Fruit fly (Drosophila melanogaster) whole organism, embryonic: Measurements from ENCODE around the gene CG32354.

ENCODE experiments used
- CG11093 ChIP-seq: fragments of 200-800 bp; sonication (Bioruptor generic); IDR thresholded peaks from 3 replicates; pipeline ENCODE4 v1.3.6; 2022; ENCODE audit warnings: missing biosample characterization, missing genetic modification characterization
- CG11723 ChIP-seq: fragments of 200-800 bp; sonication (Bioruptor generic); optimal IDR thresholded peaks from 2 replicates; lab custom pipeline; 2017; ENCODE audit warnings: missing biosample characterization, mild to moderate bottlenecking, missing genetic modification characterization
- CG12659 ChIP-seq: fragments of 200-800 bp; sonication (Bioruptor generic); optimal IDR thresholded peaks from 3 replicates; lab custom pipeline; 2017; ENCODE audit warnings: mild to moderate bottlenecking, missing biosample characterization, missing genetic modification reagents, missing genetic modification characterization
- CG13287 ChIP-seq: fragments of 200-800 bp; sonication (Bioruptor generic); IDR thresholded peaks from 2 replicates; pipeline ENCODE4 v1.3.6; 2022; ENCODE audit warnings: missing biosample characterization, missing genetic modification characterization; ENCODE audit not compliant: partially characterized antibody
- CG13624 ChIP-seq: fragments of 200-800 bp; sonication (Bioruptor generic); optimal IDR thresholded peaks from 2 replicates; lab custom pipeline; 2016; ENCODE audit warnings: missing biosample characterization, missing genetic modification characterization
- CG15269 ChIP-seq: fragments of 200-800 bp; sonication (Bioruptor generic); optimal IDR thresholded peaks from 2 replicates; lab custom pipeline; 2018; ENCODE audit warnings: missing biosample characterization, mild to moderate bottlenecking, missing genetic modification characterization, moderate library complexity
- CG16813 ChIP-seq: fragments of 200-800 bp; sonication (Bioruptor generic); IDR thresholded peaks from 3 replicates; pipeline ENCODE4 v1.3.6; 2022; ENCODE audit warnings: missing biosample characterization, missing genetic modification characterization; ENCODE audit not compliant: partially characterized antibody
- CG18476 ChIP-seq: fragments of 200-800 bp; sonication (Bioruptor generic); optimal IDR thresholded peaks from 2 replicates; lab custom pipeline; 2016; ENCODE audit warnings: missing biosample characterization, mild to moderate bottlenecking, missing genetic modification characterization
- CG2889 ChIP-seq: fragments of 200-800 bp; sonication (Bioruptor generic); IDR thresholded peaks from 3 replicates; pipeline ENCODE4 v1.3.6; 2022; ENCODE audit warnings: missing biosample characterization, missing genetic modification characterization
- CG3281 ChIP-seq: fragments of 200-800 bp; sonication (Bioruptor generic); optimal IDR thresholded peaks from 3 replicates; lab custom pipeline; 2017; ENCODE audit warnings: missing biosample characterization, mild to moderate bottlenecking, missing genetic modification characterization
- CG34376 ChIP-seq: fragments of 200-800 bp; sonication (Bioruptor generic); optimal IDR thresholded peaks from 2 replicates; lab custom pipeline; 2018; ENCODE audit warnings: missing biosample characterization, mild to moderate bottlenecking, missing genetic modification characterization
- CG4707 ChIP-seq: fragments of 200-800 bp; sonication (Bioruptor generic); optimal IDR thresholded peaks from 2 replicates; lab custom pipeline; 2018; ENCODE audit warnings: missing biosample characterization, mild to moderate bottlenecking, missing genetic modification characterization, moderate library complexity
- CG7357 ChIP-seq: fragments of 200-800 bp; sonication (Bioruptor generic); IDR thresholded peaks from 3 replicates; pipeline ENCODE4 v1.3.6; 2022; ENCODE audit warnings: missing biosample characterization, missing genetic modification characterization
- CG7839 ChIP-seq: fragments of 200-800 bp; sonication (Bioruptor generic); optimal IDR thresholded peaks from 3 replicates; lab custom pipeline; 2018; ENCODE audit warnings: missing biosample characterization, mild to moderate bottlenecking, missing genetic modification characterization, moderate library complexity
- CG8281 ChIP-seq: fragments of 200-800 bp; sonication (Bioruptor generic); optimal IDR thresholded peaks from 2 replicates; lab custom pipeline; 2018; ENCODE audit warnings: missing biosample characterization, mild to moderate bottlenecking, missing genetic modification characterization, moderate library complexity
- CG9817 ChIP-seq: fragments of 200-800 bp; sonication (Bioruptor generic); optimal IDR thresholded peaks from 2 replicates; lab custom pipeline; 2018; ENCODE audit warnings: missing biosample characterization, mild to moderate bottlenecking, missing genetic modification characterization, moderate library complexity
- Fer3 ChIP-seq: fragments of 200-800 bp; sonication (Bioruptor generic); optimal IDR thresholded peaks from 2 replicates; lab custom pipeline; 2018; ENCODE audit warnings: missing biosample characterization, mild to moderate bottlenecking, missing genetic modification characterization, moderate library complexity
- GATAe ChIP-seq: fragments of 200-800 bp; sonication (Bioruptor generic); conservative IDR thresholded peaks from 2 replicates; pipeline ENCODE4 v1.3.6; 2022; ENCODE audit warnings: missing biosample characterization, missing genetic modification characterization
- Hey ChIP-seq: fragments of 200-800 bp; sonication (Bioruptor generic); optimal IDR thresholded peaks from 3 replicates; lab custom pipeline; 2018; ENCODE audit warnings: missing biosample characterization, mild to moderate bottlenecking, missing genetic modification characterization
- Lpt ChIP-seq: fragments of >200 bp; optimal IDR thresholded peaks from 2 replicates; lab custom pipeline; 2018; ENCODE audit warnings: missing biosample characterization, missing genetic modification characterization
- Med ChIP-seq: fragments of 200-800 bp; sonication (Bioruptor generic); peaks from one replicate; lab custom pipeline; 2016; ENCODE audit warnings: missing biosample characterization, missing genetic modification characterization, mild to moderate bottlenecking, inconsistent platforms, moderate library complexity
- Nf-YC ChIP-seq: fragments of 200-800 bp; optimal IDR thresholded peaks from 3 replicates; lab custom pipeline; 2019; ENCODE audit warnings: missing biosample characterization, mild to moderate bottlenecking, missing genetic modification characterization, moderate library complexity
- Scr ChIP-seq: fragments of 200-800 bp; sonication (Bioruptor generic); IDR thresholded peaks from 2 replicates; pipeline ENCODE4 v1.3.6; 2022; ENCODE audit warnings: missing biosample characterization, missing genetic modification characterization; ENCODE audit not compliant: partially characterized antibody
- Vsx1 ChIP-seq: fragments of 200-800 bp; sonication (Bioruptor generic); optimal IDR thresholded peaks from 2 replicates; lab custom pipeline; 2017; ENCODE audit warnings: missing biosample characterization, mild to moderate bottlenecking, missing genetic modification characterization, missing genetic modification reagents
- bowl ChIP-seq: fragments of 200-800 bp; sonication (Bioruptor generic); IDR thresholded peaks from 2 replicates; pipeline ENCODE4 v1.3.6; 2022; ENCODE audit warnings: missing biosample characterization, missing genetic modification characterization
- br ChIP-seq: fragments of >200 bp; optimal IDR thresholded peaks from 2 replicates; lab custom pipeline; 2017
- dimm ChIP-seq: fragments of 200-800 bp; sonication (Bioruptor generic); IDR thresholded peaks from 2 replicates; pipeline ENCODE4 v1.3.6; 2022; ENCODE audit warnings: missing biosample characterization, missing genetic modification characterization
- eve ChIP-seq, 2 experiments: fragments of >200 bp; optimal IDR thresholded peaks; 2 replicates each; lab custom pipeline; 2017; ENCODE audit warnings: missing biosample characterization in 2 of 2, missing genetic modification characterization in 2 of 2
- exex ChIP-seq: fragments of 200-800 bp; sonication (Bioruptor generic); optimal IDR thresholded peaks from 4 replicates; lab custom pipeline; 2018; ENCODE audit warnings: missing biosample characterization, mild to moderate bottlenecking, missing genetic modification characterization, moderate library complexity
- gem ChIP-seq: fragments of 200-800 bp; sonication (Bioruptor generic); optimal IDR thresholded peaks from 2 replicates; lab custom pipeline; 2019; ENCODE audit warnings: missing biosample characterization, mild to moderate bottlenecking, missing genetic modification characterization, moderate library complexity
- grau ChIP-seq: fragments of 200-800 bp; optimal IDR thresholded peaks from 3 replicates; lab custom pipeline; 2019; ENCODE audit warnings: missing biosample characterization, mild to moderate bottlenecking, missing genetic modification characterization, moderate library complexity
- lab ChIP-seq: fragments of 200-800 bp; sonication (Bioruptor generic); optimal IDR thresholded peaks from 3 replicates; lab custom pipeline; 2017; ENCODE audit warnings: missing biosample characterization, missing genetic modification characterization, mild to moderate bottlenecking, moderate library complexity, missing genetic modification reagents
- lbe ChIP-seq: fragments of 200-800 bp; sonication (Bioruptor generic); optimal IDR thresholded peaks from 2 replicates; lab custom pipeline; 2016; ENCODE audit warnings: missing biosample characterization, mild to moderate bottlenecking, missing genetic modification characterization
- mirr ChIP-seq: fragments of 200-800 bp; sonication (Bioruptor generic); optimal IDR thresholded peaks from 3 replicates; lab custom pipeline; 2018; ENCODE audit warnings: missing biosample characterization, mild to moderate bottlenecking, missing genetic modification characterization
- pb ChIP-seq: fragments of 200-800 bp; sonication (Bioruptor generic); optimal IDR thresholded peaks from 3 replicates; lab custom pipeline; 2016; ENCODE audit warnings: missing biosample characterization, missing genetic modification characterization
- pho ChIP-seq: fragments of 200-800 bp; sonication (Bioruptor generic); optimal IDR thresholded peaks from 2 replicates; lab custom pipeline; 2016; ENCODE audit warnings: missing biosample characterization, missing genetic modification characterization
- pzg ChIP-seq: fragments of 200-800 bp; sonication (Bioruptor generic); optimal IDR thresholded peaks from 3 replicates; lab custom pipeline; 2018; ENCODE audit warnings: missing biosample characterization, mild to moderate bottlenecking, missing genetic modification characterization, moderate library complexity
- row ChIP-seq: fragments of 200-800 bp; sonication (Bioruptor generic); IDR thresholded peaks from 3 replicates; pipeline ENCODE4 v1.3.6; 2022; ENCODE audit warnings: missing biosample characterization, missing genetic modification characterization
- sens ChIP-seq: fragments of 200-800 bp; sonication (Bioruptor generic); peaks from one replicate; lab custom pipeline; 2016; ENCODE audit warnings: missing biosample characterization, missing genetic modification characterization
- seq ChIP-seq: fragments of 200-800 bp; sonication (Bioruptor generic); IDR thresholded peaks from 2 replicates; pipeline ENCODE4 v1.3.6; 2022; ENCODE audit warnings: missing biosample characterization, missing genetic modification characterization
- stc ChIP-seq: fragments of 200-800 bp; sonication (Bioruptor generic); IDR thresholded peaks from 2 replicates; pipeline ENCODE4 v1.3.6; 2022; ENCODE audit warnings: missing biosample characterization, missing genetic modification characterization
- sug ChIP-seq: fragments of 200-800 bp; optimal IDR thresholded peaks from 2 replicates; lab custom pipeline; 2019; ENCODE audit warnings: missing biosample characterization, mild to moderate bottlenecking, missing genetic modification characterization, moderate library complexity
- trh ChIP-seq: fragments of 200-800 bp; sonication (Bioruptor generic); optimal IDR thresholded peaks from 2 replicates; lab custom pipeline; 2016; ENCODE audit warnings: missing biosample characterization, missing genetic modification characterization

The CG32354 gene

DNA sequence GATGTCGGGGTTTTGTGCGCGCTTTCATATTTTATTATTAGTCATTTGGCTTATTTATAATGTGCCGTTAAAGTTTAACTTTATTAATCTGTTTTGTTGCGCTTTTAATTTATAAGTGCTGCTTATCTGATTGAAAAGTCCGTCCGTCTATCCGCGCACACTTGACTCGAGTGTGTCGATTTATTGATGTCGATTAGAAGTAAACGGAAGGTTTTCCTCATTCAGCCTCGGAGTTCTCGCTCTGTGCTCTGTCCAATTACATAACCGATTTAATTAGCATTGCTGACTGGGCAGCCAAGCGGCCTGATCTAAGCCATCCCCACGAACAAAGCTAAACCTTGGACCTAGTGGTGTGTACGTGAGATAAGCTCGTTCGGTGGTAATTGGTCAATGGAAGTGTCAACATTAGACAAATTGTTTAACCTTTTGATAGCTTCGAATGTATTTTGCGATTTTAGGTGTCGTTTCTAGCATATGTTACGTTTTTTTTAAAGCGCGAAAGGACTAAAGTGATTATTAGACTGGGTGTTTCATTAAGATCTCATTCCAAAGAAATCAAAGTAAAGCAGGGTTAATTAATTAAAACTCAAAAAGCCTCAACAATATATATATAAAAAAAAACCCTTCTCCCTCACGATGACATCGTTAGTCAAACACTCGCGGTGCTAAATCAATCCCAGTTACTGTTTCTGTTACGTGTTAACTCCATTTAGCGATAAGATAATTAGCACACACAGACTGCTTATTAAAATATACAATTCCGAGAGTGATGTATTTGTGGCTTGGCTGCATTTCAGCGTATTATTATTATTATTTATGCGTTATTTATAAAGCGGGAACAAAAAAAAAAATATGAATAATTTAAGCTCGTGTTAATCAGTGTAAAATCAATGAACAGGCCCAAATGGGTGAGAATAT, 31.7 kb upstream of the CG32354 start (continued):
- TF ChIP-seq Scr (GFP tag; lab: Robert Waterston, UW) = peak; percentile 20; the same call in 1 of the 2 replicates
- 0 out of 3 replicates have a peak, but pooled peaks have one; percentile 13 for TF ChIP-seq CG7357 (GFP tag; lab: Robert Waterston, UW)
- TF ChIP-seq eve (GFP tag; optimal IDR thresholded peaks at IDR 0.05; lab: Kevin White, UChicago) = no peak
- no peak for TF ChIP-seq Fer3 (tag; lab: Kevin White, UChicago)
- TF ChIP-seq CG13624 = no peak
- TF ChIP-seq CG2889 (GFP tag; lab: Robert Waterston, UW) = no peak
- TF ChIP-seq sens = peak; percentile 66
- TF ChIP-seq GATAe (GFP tag; lab: Robert Waterston, UW) = no peak
- no peak for TF ChIP-seq pho
- no peak for TF ChIP-seq CG8281 (tag; lab: Kevin White, UChicago)
- peak; percentile 14 for TF ChIP-seq CG3281 (GFP tag; lab: Kevin White, UChicago)
- peak; percentile 45 for TF ChIP-seq CG34376 (GFP tag; lab: Kevin White, UChicago)
- TF ChIP-seq CG18476 (GFP tag; lab: Kevin White, UChicago) = peak; percentile 8
- no peak for TF ChIP-seq CG11723
- TF ChIP-seq Vsx1 (GFP tag; lab: Kevin White, UChicago) = peak; percentile 11
- 0 out of 3 replicates have a peak, but pooled peaks have one; percentile 11 for TF ChIP-seq row (GFP tag; lab: Robert Waterston, UW)
- no peak for TF ChIP-seq CG4707 (GFP tag; lab: Kevin White, UChicago)
- TF ChIP-seq Med (GFP tag; lab: Kevin White, UChicago) = peak; percentile 77
- TF ChIP-seq CG15269 (tag; lab: Kevin White, UChicago) = peak; percentile 20
- TF ChIP-seq pzg (GFP tag; lab: Kevin White, UChicago) = no peak
- no peak for TF ChIP-seq seq (GFP tag; lab: Robert Waterston, UW)
- peak; percentile 71 for TF ChIP-seq mirr (GFP tag; lab: Kevin White, UChicago)
- TF ChIP-seq CG13287 (GFP tag; lab: Robert Waterston, UW) = no peak
- no peak for TF ChIP-seq pb (GFP tag; lab: Kevin White, UChicago)
- no peak for TF ChIP-seq trh (GFP tag; lab: Kevin White, UChicago)
- TF ChIP-seq gem (tag; lab: Kevin White, UChicago) = peak; percentile 4
- TF ChIP-seq Hey (tag; lab: Kevin White, UChicago) = peak; percentile 42
- no peak for TF ChIP-seq br (lab: Kevin White, UChicago)
- TF ChIP-seq lab (GFP tag; lab: Kevin White, UChicago) = peak; percentile 13
- no peak for TF ChIP-seq stc
- TF ChIP-seq Lpt (GFP tag; lab: Kevin White, UChicago) = no peak
- TF ChIP-seq bowl (GFP tag; lab: Robert Waterston, UW) = no peak
- peak; percentile 84 for TF ChIP-seq exex (tag; lab: Kevin White, UChicago)
- peak; percentile 11 for TF ChIP-seq CG12659
- peak; percentile 35 for TF ChIP-seq lbe
- TF ChIP-seq CG9817 (tag; lab: Kevin White, UChicago) = peak; percentile 14
- peak; percentile 36 for TF ChIP-seq CG7839 (tag; lab: Kevin White, UChicago)
- no peak for TF ChIP-seq CG11093
- peak; percentile 86 for TF ChIP-seq sug (tag; lab: Kevin White, UChicago)
- no peak for TF ChIP-seq dimm (GFP tag; lab: Robert Waterston, UW)
- peak; percentile 22 for TF ChIP-seq grau (tag; lab: Kevin White, UChicago)
- TF ChIP-seq CG16813 (GFP tag; lab: Robert Waterston, UW) = no peak
- peak; percentile 7 for TF ChIP-seq Nf-YC
